Fruit fly (Drosophila melanogaster) S2 (cell line): Measurements from ENCODE around the gene Taf7.

Experiments used
- CG8478 ChIP-seq: fragments of >200 bp; optimal IDR thresholded peaks from 2 replicates; lab custom pipeline; 2018
- CTCF ChIP-seq, 2 experiments: fragments of >200 bp; optimal IDR thresholded peaks; 2 replicates each; lab custom pipeline; 2018

- TF ChIP-seq CG8478 (lab: Kevin White, UChicago) (no peak), CTCF (optimal IDR thresholded peaks at IDR 0.05; lab: Kevin White, UChicago) (no peak)
Measured at dm6 chr3R:7953041-7953788, 46.1 kb downstream of the Taf7 start.
